Fruit fly (Drosophila melanogaster) whole organism, prepupa: ENCODE results near the gene Hap40.
A peak's percentile ranks its signal among the peaks of the same experiment; 100 is the strongest.

Source experiments
- CG11294 ChIP-seq: fragments of 200-800 bp; sonication (Bioruptor generic); IDR thresholded peaks from 2 replicates; pipeline ENCODE4 v1.3.6; 2022; ENCODE audit warnings: missing biosample characterization, missing genetic modification characterization
- CG8632 ChIP-seq: fragments of 200-800 bp; sonication (Bioruptor generic); optimal IDR thresholded peaks from 3 replicates; lab custom pipeline; 2016; ENCODE audit warnings: missing biosample characterization, missing genetic modification characterization
- Eip78C ChIP-seq: fragments of 200-800 bp; sonication (Bioruptor generic); peaks from one replicate; lab custom pipeline; 2016; ENCODE audit warnings: missing biosample characterization, missing genetic modification characterization
- Eip93F ChIP-seq: fragments of 200-800 bp; sonication (Bioruptor generic); optimal IDR thresholded peaks from 2 replicates; lab custom pipeline; 2016; ENCODE audit warnings: missing biosample characterization, mild to moderate bottlenecking, missing genetic modification characterization
- Hr39 ChIP-seq: fragments of 200-800 bp; sonication (Bioruptor generic); optimal IDR thresholded peaks from 2 replicates; lab custom pipeline; 2016; ENCODE audit warnings: missing biosample characterization, missing genetic modification characterization
- Sox15 ChIP-seq: fragments of 200-800 bp; sonication (Bioruptor generic); optimal IDR thresholded peaks from 3 replicates; lab custom pipeline; 2016; ENCODE audit warnings: missing biosample characterization, missing genetic modification characterization
- salr ChIP-seq, 2 experiments: fragments of 200-800 bp; sonication (Bioruptor generic); optimal IDR thresholded peaks; 3 replicates each; lab custom pipeline; 2016 to 2018; ENCODE audit warnings: missing biosample characterization in 2 of 2, missing genetic modification characterization in 2 of 2, mild to moderate bottlenecking in 1 of 2
- svp ChIP-seq: fragments of 200-800 bp; sonication (Bioruptor generic); peaks from one replicate; lab custom pipeline; 2016; ENCODE audit warnings: missing biosample characterization, missing genetic modification characterization

- peak; percentile 79 for TF ChIP-seq Eip78C (GFP tag; lab: Kevin White, UChicago)
- TF ChIP-seq salr (GFP tag; optimal IDR thresholded peaks at IDR 0.05; lab: Kevin White, UChicago), result no peak
- peak; percentile 46 for TF ChIP-seq Hr39 (GFP tag; lab: Kevin White, UChicago)
- TF ChIP-seq Sox15 (GFP tag; lab: Kevin White, UChicago), result peak; percentile 15
- peak; percentile 65 for TF ChIP-seq svp (GFP tag; lab: Kevin White, UChicago)
- TF ChIP-seq CG8632 (GFP tag; lab: Kevin White, UChicago), result no peak
- TF ChIP-seq Eip93F (GFP tag; lab: Kevin White, UChicago), result no peak
- TF ChIP-seq CG11294 (GFP tag; lab: Robert Waterston, UW), result peak; percentile 22; the same call in 1 of the 2 replicates
These were observed 35.1 kb downstream of the Hap40 start, which contains the start of the genes CG11679 and CG8206 for dm6 chrX:15738890-15739550.
